Fruit fly (Drosophila melanogaster) whole organism, embryonic: Measurements from ENCODE around the gene Mst77F.

Experiments
- B-H2 ChIP-seq: fragments of 200-800 bp; sonication (Bioruptor generic); optimal IDR thresholded peaks from 2 replicates; lab custom pipeline; 2018; ENCODE audit warnings: missing biosample characterization, mild to moderate bottlenecking, missing genetic modification characterization
- BtbVII ChIP-seq: fragments of 200-800 bp; sonication (Bioruptor generic); optimal IDR thresholded peaks from 3 replicates; lab custom pipeline; 2017; ENCODE audit warnings: missing biosample characterization, mild to moderate bottlenecking, missing genetic modification characterization
- CG11085 ChIP-seq: fragments of 200-800 bp; sonication (Bioruptor generic); IDR thresholded peaks from 2 replicates; pipeline ENCODE4 v1.3.6; 2022; ENCODE audit warnings: missing biosample characterization, missing genetic modification characterization
- CG11560 ChIP-seq: fragments of 200-800 bp; sonication (Bioruptor generic); IDR thresholded peaks from 3 replicates; pipeline ENCODE4 v1.3.6; 2022; ENCODE audit warnings: missing biosample characterization, missing genetic modification characterization
- CG11695 ChIP-seq: fragments of 200-800 bp; sonication (Bioruptor generic); IDR thresholded peaks from 3 replicates; pipeline ENCODE4 v1.3.6; 2022; ENCODE audit warnings: missing biosample characterization, missing genetic modification characterization
- CG12155 ChIP-seq: fragments of 200-800 bp; sonication (Bioruptor generic); optimal IDR thresholded peaks from 3 replicates; lab custom pipeline; 2016; ENCODE audit warnings: missing biosample characterization, missing genetic modification characterization
- CG12236 ChIP-seq: fragments of 200-800 bp; sonication (Bioruptor generic); optimal IDR thresholded peaks from 2 replicates; lab custom pipeline; 2016; ENCODE audit warnings: missing biosample characterization, missing genetic modification characterization
- CG13296 ChIP-seq: fragments of 200-800 bp; sonication (Bioruptor generic); optimal IDR thresholded peaks from 3 replicates; lab custom pipeline; 2018; ENCODE audit warnings: missing biosample characterization, mild to moderate bottlenecking, missing genetic modification characterization
- CG16863 ChIP-seq: fragments of 200-800 bp; sonication (Bioruptor generic); optimal IDR thresholded peaks from 3 replicates; lab custom pipeline; 2016; ENCODE audit warnings: missing biosample characterization, missing genetic modification characterization
- CG18262 ChIP-seq: fragments of 200-800 bp; optimal IDR thresholded peaks from 3 replicates; lab custom pipeline; 2019; ENCODE audit warnings: missing biosample characterization, mild to moderate bottlenecking, missing genetic modification characterization, moderate library complexity
- CG30431 ChIP-seq: fragments of 200-800 bp; sonication (Bioruptor generic); optimal IDR thresholded peaks from 2 replicates; lab custom pipeline; 2017; ENCODE audit warnings: missing biosample characterization, missing genetic modification characterization
- CG31224 ChIP-seq: fragments of 200-800 bp; sonication (Bioruptor generic); IDR thresholded peaks from 2 replicates; pipeline ENCODE4 v1.3.6; 2022; ENCODE audit warnings: missing biosample characterization, missing genetic modification characterization
- CG4730 ChIP-seq: fragments of 200-800 bp; sonication (Bioruptor generic); IDR thresholded peaks from 2 replicates; pipeline ENCODE4 v1.3.6; 2022; ENCODE audit warnings: missing biosample characterization, missing genetic modification characterization
- CG7745 ChIP-seq: fragments of 200-800 bp; sonication (Bioruptor generic); optimal IDR thresholded peaks from 2 replicates; lab custom pipeline; 2018; ENCODE audit warnings: missing biosample characterization, mild to moderate bottlenecking, missing genetic modification characterization, moderate library complexity
- Camta ChIP-seq: fragments of 200-800 bp; sonication (Bioruptor generic); optimal IDR thresholded peaks from 2 replicates; lab custom pipeline; 2016; ENCODE audit warnings: missing biosample characterization, missing genetic modification characterization
- CrebB ChIP-seq: fragments of 200-800 bp; sonication (Bioruptor generic); optimal IDR thresholded peaks from 3 replicates; lab custom pipeline; 2018; ENCODE audit warnings: missing biosample characterization, mild to moderate bottlenecking, missing genetic modification characterization
- Dbx ChIP-seq: fragments of 200-800 bp; sonication (Bioruptor generic); IDR thresholded peaks from 3 replicates; pipeline ENCODE4 v1.3.6; 2022; ENCODE audit warnings: missing biosample characterization, missing genetic modification characterization
- H2.0 ChIP-seq: fragments of 200-800 bp; sonication (Bioruptor generic); IDR thresholded peaks from 2 replicates; pipeline ENCODE4 v1.3.6; 2022; ENCODE audit warnings: missing biosample characterization, missing genetic modification characterization
- Hmx ChIP-seq: fragments of 200-800 bp; sonication (Bioruptor generic); optimal IDR thresholded peaks from 2 replicates; lab custom pipeline; 2016; ENCODE audit warnings: missing biosample characterization, missing genetic modification characterization
- Hr3 ChIP-seq: fragments of 200-800 bp; sonication (Bioruptor generic); optimal IDR thresholded peaks from 3 replicates; lab custom pipeline; 2016; ENCODE audit warnings: missing biosample characterization, missing genetic modification characterization
- MESR4 ChIP-seq: fragments of 200-800 bp; sonication (Bioruptor generic); optimal IDR thresholded peaks from 2 replicates; lab custom pipeline; 2018; ENCODE audit warnings: missing biosample characterization, mild to moderate bottlenecking, missing genetic modification characterization, moderate library complexity
- Max ChIP-seq: fragments of 200-800 bp; sonication (Bioruptor generic); optimal IDR thresholded peaks from 2 replicates; lab custom pipeline; 2016; ENCODE audit warnings: missing biosample characterization, mild to moderate bottlenecking, missing genetic modification characterization
- Meics ChIP-seq: fragments of 200-800 bp; sonication (Bioruptor generic); optimal IDR thresholded peaks from 2 replicates; lab custom pipeline; 2017; ENCODE audit warnings: missing biosample characterization, mild to moderate bottlenecking, missing genetic modification characterization
- Oaz ChIP-seq: fragments of 200-800 bp; sonication (Bioruptor generic); IDR thresholded peaks from 2 replicates; pipeline ENCODE4 v1.3.6; 2022; ENCODE audit warnings: missing biosample characterization, missing genetic modification characterization
- Opbp ChIP-seq: fragments of 200-800 bp; sonication (Bioruptor generic); IDR thresholded peaks from 3 replicates; pipeline ENCODE4 v1.3.6; 2022; ENCODE audit warnings: missing biosample characterization, missing genetic modification characterization; ENCODE audit not compliant: partially characterized antibody
- Optix ChIP-seq: fragments of 200-800 bp; sonication (Bioruptor generic); IDR thresholded peaks from 3 replicates; pipeline ENCODE4 v1.3.6; 2022; ENCODE audit warnings: missing biosample characterization, missing genetic modification characterization
- Ptx1 ChIP-seq: fragments of 200-800 bp; sonication (Bioruptor generic); IDR thresholded peaks from 2 replicates; pipeline ENCODE4 v1.3.6; 2022; ENCODE audit warnings: missing biosample characterization, missing genetic modification characterization
- Stat92E ChIP-seq, 3 experiments: fragments of >200 bp in 2 of 3; fragments of 200-800 bp in 1 of 3; sonication (Bioruptor generic) in 1 of 3; optimal IDR thresholded peaks; 2 replicates each; lab custom pipeline; 2017 to 2019; ENCODE audit warnings: missing biosample characterization in 3 of 3, missing genetic modification characterization in 3 of 3, mild to moderate bottlenecking in 1 of 3, moderate library complexity in 1 of 3
- ap ChIP-seq: fragments of 200-800 bp; sonication (Bioruptor generic); IDR thresholded peaks from 2 replicates; pipeline ENCODE4 v1.3.6; 2022; ENCODE audit warnings: missing biosample characterization, missing genetic modification characterization
- cg ChIP-seq: fragments of 200-800 bp; sonication (Bioruptor generic); optimal IDR thresholded peaks from 3 replicates; lab custom pipeline; 2019; ENCODE audit warnings: missing biosample characterization, mild to moderate bottlenecking, missing genetic modification characterization, moderate library complexity
- dmrt99B ChIP-seq: fragments of 200-800 bp; sonication (Bioruptor generic); optimal IDR thresholded peaks from 2 replicates; lab custom pipeline; 2018; ENCODE audit warnings: missing biosample characterization, mild to moderate bottlenecking, missing genetic modification characterization, moderate library complexity
- eyg ChIP-seq: fragments of 200-800 bp; sonication (Bioruptor generic); optimal IDR thresholded peaks from 3 replicates; lab custom pipeline; 2016; ENCODE audit warnings: missing biosample characterization, missing genetic modification characterization
- fru ChIP-seq: fragments of >200 bp; optimal IDR thresholded peaks from 2 replicates; lab custom pipeline; 2017
- fu2 ChIP-seq: fragments of 200-800 bp; sonication (Bioruptor generic); optimal IDR thresholded peaks from 2 replicates; lab custom pipeline; 2016; ENCODE audit warnings: missing biosample characterization, missing genetic modification characterization
- gro ChIP-seq: fragments of 200-800 bp; sonication (Bioruptor generic); optimal IDR thresholded peaks from 2 replicates; lab custom pipeline; 2016; ENCODE audit warnings: missing biosample characterization, missing genetic modification characterization
- hth ChIP-seq: fragments of >200 bp; optimal IDR thresholded peaks from 2 replicates; lab custom pipeline; 2017; ENCODE audit warnings: inconsistent platforms
- kni ChIP-seq: fragments of 200-800 bp; sonication (Bioruptor generic); optimal IDR thresholded peaks from 3 replicates; lab custom pipeline; 2017; ENCODE audit warnings: mild to moderate bottlenecking, missing biosample characterization, missing genetic modification reagents, missing genetic modification characterization
- knrl ChIP-seq: fragments of 200-800 bp; sonication (Bioruptor generic); IDR thresholded peaks from 3 replicates; pipeline ENCODE4 v1.3.6; 2022; ENCODE audit warnings: missing biosample characterization, missing genetic modification characterization; ENCODE audit not compliant: partially characterized antibody
- mld ChIP-seq: fragments of 200-800 bp; sonication (Bioruptor generic); IDR thresholded peaks from 3 replicates; pipeline ENCODE4 v1.3.6; 2022; ENCODE audit warnings: missing biosample characterization, missing genetic modification characterization; ENCODE audit not compliant: partially characterized antibody
- nerfin-2 ChIP-seq: fragments of 200-800 bp; sonication (Bioruptor generic); IDR thresholded peaks from 2 replicates; pipeline ENCODE4 v1.3.6; 2022; ENCODE audit warnings: missing biosample characterization, missing genetic modification characterization; ENCODE audit not compliant: partially characterized antibody
- p53 ChIP-seq: fragments of 200-800 bp; sonication (Bioruptor generic); optimal IDR thresholded peaks from 2 replicates; lab custom pipeline; 2016; ENCODE audit warnings: missing biosample characterization, missing genetic modification characterization
- pfk ChIP-seq: fragments of 200-800 bp; sonication (Bioruptor generic); optimal IDR thresholded peaks from 2 replicates; lab custom pipeline; 2018; ENCODE audit warnings: missing biosample characterization, mild to moderate bottlenecking, missing genetic modification characterization, moderate library complexity
- pho ChIP-seq: fragments of 200-800 bp; sonication (Bioruptor generic); optimal IDR thresholded peaks from 2 replicates; lab custom pipeline; 2016; ENCODE audit warnings: missing biosample characterization, missing genetic modification characterization
- salm ChIP-seq: fragments of 200-800 bp; sonication (Bioruptor generic); optimal IDR thresholded peaks from 2 replicates; lab custom pipeline; 2018; ENCODE audit warnings: missing biosample characterization, mild to moderate bottlenecking, missing genetic modification characterization
- schlank ChIP-seq: fragments of 200-800 bp; sonication (Bioruptor generic); optimal IDR thresholded peaks from 2 replicates; lab custom pipeline; 2018; ENCODE audit warnings: missing biosample characterization, mild to moderate bottlenecking, missing genetic modification characterization
- sd ChIP-seq: fragments of 200-800 bp; sonication (Bioruptor generic); optimal IDR thresholded peaks from 3 replicates; lab custom pipeline; 2018; ENCODE audit warnings: missing biosample characterization, mild to moderate bottlenecking, missing genetic modification characterization, moderate library complexity
- tx ChIP-seq: fragments of 200-800 bp; sonication (Bioruptor generic); optimal IDR thresholded peaks from 2 replicates; lab custom pipeline; 2016; ENCODE audit warnings: missing biosample characterization, missing genetic modification characterization
- unpg ChIP-seq: fragments of 200-800 bp; sonication (Bioruptor generic); optimal IDR thresholded peaks from 3 replicates; lab custom pipeline; 2018; ENCODE audit warnings: missing biosample characterization, mild to moderate bottlenecking, missing genetic modification characterization, moderate library complexity
- vnd ChIP-seq: fragments of 200-800 bp; sonication (Bioruptor generic); IDR thresholded peaks from 3 replicates; pipeline ENCODE4 v1.3.6; 2022; ENCODE audit warnings: missing biosample characterization, missing genetic modification characterization; ENCODE audit not compliant: partially characterized antibody

Mst77F gene

dm6 chr3L:20771001-20771890 lies 46.6 kb downstream of the Mst77F start, which contains the start of the genes CG4042 and Pitslre (continued):
- TF ChIP-seq pho (GFP tag; lab: Kevin White, UChicago) = no peak
- TF ChIP-seq CG30431 = no peak
- no peak for TF ChIP-seq fru (lab: Kevin White, UChicago)
- TF ChIP-seq H2.0 (GFP tag; lab: Robert Waterston, UW) = no peak
- no peak for TF ChIP-seq Camta (GFP tag; lab: Kevin White, UChicago)
- TF ChIP-seq CG12155 (GFP tag; lab: Kevin White, UChicago) = peak; percentile 53
- peak; percentile 74; the same call in 2 of the 3 replicates for TF ChIP-seq knrl (GFP tag; lab: Robert Waterston, UW)
- TF ChIP-seq Dbx (GFP tag; lab: Robert Waterston, UW) = 0 out of 3 replicates have a peak, but pooled peaks have one; percentile 37
- TF ChIP-seq eyg = no peak
- TF ChIP-seq Opbp (GFP tag; lab: Robert Waterston, UW) = peak; percentile 23; the same call in 1 of the 3 replicates
- TF ChIP-seq Oaz = no peak
- no peak for TF ChIP-seq tx (GFP tag; lab: Kevin White, UChicago)
- no peak for TF ChIP-seq kni (GFP tag; lab: Kevin White, UChicago)
- peak; percentile 47 for TF ChIP-seq CG13296 (GFP tag; lab: Kevin White, UChicago)
- no peak; the same call in 2 of the 3 replicates for TF ChIP-seq mld (GFP tag; lab: Robert Waterston, UW)
- TF ChIP-seq cg (GFP tag; lab: Kevin White, UChicago) = no peak
- TF ChIP-seq schlank (tag; lab: Kevin White, UChicago) = no peak
- TF ChIP-seq B-H2 (GFP tag; lab: Kevin White, UChicago) = no peak
- TF ChIP-seq dmrt99B (tag; lab: Kevin White, UChicago) = no peak
- 0 out of 2 replicates have a peak, but pooled peaks have one; percentile 15 for TF ChIP-seq Ptx1 (GFP tag; lab: Robert Waterston, UW)
- TF ChIP-seq Stat92E (GFP tag; optimal IDR thresholded peaks at IDR 0.05; lab: Kevin White, UChicago) = no peak
- TF ChIP-seq gro = no peak
- no peak for TF ChIP-seq CG11085 (GFP tag; lab: Robert Waterston, UW)
- TF ChIP-seq Hmx (GFP tag; lab: Kevin White, UChicago) = no peak
- no peak for TF ChIP-seq CG12236
- peak; percentile 97 for TF ChIP-seq MESR4 (GFP tag; lab: Kevin White, UChicago)
- peak; percentile 61 for TF ChIP-seq vnd (GFP tag; lab: Robert Waterston, UW)
- TF ChIP-seq hth (lab: Kevin White, UChicago) = no peak
- no peak for TF ChIP-seq p53
- no peak for TF ChIP-seq CG7745 (tag; lab: Kevin White, UChicago)
- peak; percentile 7 for TF ChIP-seq unpg
- peak; percentile 61 for TF ChIP-seq Hr3 (GFP tag; lab: Kevin White, UChicago)
- TF ChIP-seq Meics = peak; percentile 55
- TF ChIP-seq CG4730 (GFP tag; lab: Robert Waterston, UW) = 0 out of 2 replicates have a peak, but pooled peaks have one; percentile 6
- TF ChIP-seq CG18262 (tag; lab: Kevin White, UChicago) = peak; percentile 28
- TF ChIP-seq nerfin-2 (GFP tag; lab: Robert Waterston, UW) = no peak
- TF ChIP-seq pfk (GFP tag; lab: Kevin White, UChicago) = no peak
- TF ChIP-seq ap (GFP tag; lab: Robert Waterston, UW) = 0 out of 2 replicates have a peak, but pooled peaks have one; percentile 23
- peak; percentile 59 for TF ChIP-seq Max (GFP tag; lab: Kevin White, UChicago)
- TF ChIP-seq Optix = no peak
- no peak for TF ChIP-seq sd (tag; lab: Kevin White, UChicago)
- peak; percentile 33; the same call in 1 of the 2 replicates for TF ChIP-seq CG31224 (GFP tag; lab: Robert Waterston, UW)
- peak; percentile 0 for TF ChIP-seq BtbVII (GFP tag; lab: Kevin White, UChicago)
- no peak for TF ChIP-seq CrebB
- TF ChIP-seq CG16863 (GFP tag; lab: Kevin White, UChicago) = no peak
- peak; percentile 49; the same call in 1 of the 3 replicates for TF ChIP-seq CG11695 (GFP tag; lab: Robert Waterston, UW)
- no peak for TF ChIP-seq CG11560 (tag; lab: Robert Waterston, UW)
- no peak for TF ChIP-seq salm (tag; lab: Kevin White, UChicago)
- no peak for TF ChIP-seq fu2 (GFP tag; lab: Kevin White, UChicago)
